Fruit fly (Drosophila melanogaster) whole organism, embryonic: ENCODE measurements around the gene DCP2.

ENCODE experiments used
- Aef1 ChIP-seq: fragments of 200-800 bp; sonication (Bioruptor generic); IDR thresholded peaks from 3 replicates; pipeline ENCODE4 v1.3.6; 2022; ENCODE audit warnings: missing biosample characterization, missing genetic modification characterization
- Bteb2 ChIP-seq: fragments of 200-800 bp; sonication (Bioruptor generic); optimal IDR thresholded peaks from 2 replicates; lab custom pipeline; 2016; ENCODE audit warnings: missing biosample characterization, missing genetic modification characterization
- CG1024 ChIP-seq: fragments of 200-800 bp; sonication (Bioruptor generic); IDR thresholded peaks from 2 replicates; pipeline ENCODE4 v1.3.6; 2022; ENCODE audit warnings: missing biosample characterization, missing genetic modification characterization
- CG10274 ChIP-seq: fragments of 200-800 bp; sonication (Bioruptor generic); optimal IDR thresholded peaks from 3 replicates; lab custom pipeline; 2017; ENCODE audit warnings: missing biosample characterization, mild to moderate bottlenecking, missing genetic modification characterization
- CG11560 ChIP-seq: fragments of 200-800 bp; sonication (Bioruptor generic); IDR thresholded peaks from 3 replicates; pipeline ENCODE4 v1.3.6; 2022; ENCODE audit warnings: missing biosample characterization, missing genetic modification characterization
- CG13287 ChIP-seq: fragments of 200-800 bp; sonication (Bioruptor generic); IDR thresholded peaks from 2 replicates; pipeline ENCODE4 v1.3.6; 2022; ENCODE audit warnings: missing biosample characterization, missing genetic modification characterization; ENCODE audit not compliant: partially characterized antibody
- CG14667 ChIP-seq: fragments of 200-800 bp; sonication (Bioruptor generic); IDR thresholded peaks from 2 replicates; pipeline ENCODE4 v1.3.6; 2022; ENCODE audit warnings: missing biosample characterization, missing genetic modification characterization
- CG16779 ChIP-seq: fragments of 200-800 bp; sonication (Bioruptor generic); IDR thresholded peaks from 2 replicates; pipeline ENCODE4 v1.3.6; 2022; ENCODE audit warnings: missing biosample characterization, missing genetic modification characterization
- CG17385 ChIP-seq: fragments of 200-800 bp; sonication (Bioruptor generic); optimal IDR thresholded peaks from 3 replicates; lab custom pipeline; 2018; ENCODE audit warnings: missing biosample characterization, mild to moderate bottlenecking, missing genetic modification characterization
- CG17912 ChIP-seq: fragments of 200-800 bp; sonication (Bioruptor generic); optimal IDR thresholded peaks from 2 replicates; lab custom pipeline; 2018; ENCODE audit warnings: missing biosample characterization, mild to moderate bottlenecking, missing genetic modification characterization
- CG18262 ChIP-seq: fragments of 200-800 bp; optimal IDR thresholded peaks from 3 replicates; lab custom pipeline; 2019; ENCODE audit warnings: missing biosample characterization, mild to moderate bottlenecking, missing genetic modification characterization, moderate library complexity
- CG2202 ChIP-seq: fragments of 200-800 bp; sonication (Bioruptor generic); optimal IDR thresholded peaks from 2 replicates; lab custom pipeline; 2018; ENCODE audit warnings: missing biosample characterization, mild to moderate bottlenecking, missing genetic modification characterization
- CG2678 ChIP-seq: fragments of 200-800 bp; sonication (Bioruptor generic); optimal IDR thresholded peaks from 3 replicates; lab custom pipeline; 2019; ENCODE audit warnings: missing biosample characterization, mild to moderate bottlenecking, missing genetic modification characterization, moderate library complexity
- CG32532 ChIP-seq: fragments of 200-800 bp; sonication (Bioruptor generic); IDR thresholded peaks from 2 replicates; pipeline ENCODE4 v1.3.6; 2022; ENCODE audit warnings: missing biosample characterization, missing genetic modification characterization
- CG3281 ChIP-seq: fragments of 200-800 bp; sonication (Bioruptor generic); optimal IDR thresholded peaks from 3 replicates; lab custom pipeline; 2017; ENCODE audit warnings: missing biosample characterization, mild to moderate bottlenecking, missing genetic modification characterization
- CG33557 ChIP-seq: fragments of 200-800 bp; sonication (Bioruptor generic); optimal IDR thresholded peaks from 2 replicates; lab custom pipeline; 2019; ENCODE audit warnings: missing biosample characterization, mild to moderate bottlenecking, missing genetic modification characterization, moderate library complexity
- CG3995 ChIP-seq: fragments of 200-800 bp; sonication (Bioruptor generic); optimal IDR thresholded peaks from 3 replicates; lab custom pipeline; 2016; ENCODE audit warnings: missing biosample characterization, missing genetic modification characterization
- CG4707 ChIP-seq: fragments of 200-800 bp; sonication (Bioruptor generic); optimal IDR thresholded peaks from 2 replicates; lab custom pipeline; 2018; ENCODE audit warnings: missing biosample characterization, mild to moderate bottlenecking, missing genetic modification characterization, moderate library complexity
- CG6272 ChIP-seq: fragments of 200-800 bp; sonication (Bioruptor generic); IDR thresholded peaks from 2 replicates; pipeline ENCODE4 v1.3.6; 2022; ENCODE audit warnings: missing biosample characterization, missing genetic modification characterization
- CG6654 ChIP-seq: fragments of 200-800 bp; sonication (Bioruptor generic); optimal IDR thresholded peaks from 2 replicates; lab custom pipeline; 2017; ENCODE audit warnings: missing biosample characterization, mild to moderate bottlenecking, missing genetic modification characterization
- CG8388 ChIP-seq: fragments of 200-800 bp; sonication (Bioruptor generic); optimal IDR thresholded peaks from 2 replicates; lab custom pipeline; 2019; ENCODE audit warnings: missing biosample characterization, mild to moderate bottlenecking, missing genetic modification characterization, moderate library complexity
- CG8944 ChIP-seq: fragments of 200-800 bp; sonication (Bioruptor generic); optimal IDR thresholded peaks from 3 replicates; lab custom pipeline; 2016; ENCODE audit warnings: missing biosample characterization, missing genetic modification characterization
- D19A ChIP-seq: fragments of 200-800 bp; optimal IDR thresholded peaks from 3 replicates; lab custom pipeline; 2019; ENCODE audit warnings: missing biosample characterization, mild to moderate bottlenecking, missing genetic modification characterization, moderate library complexity
- Dek ChIP-seq: fragments of 200-800 bp; sonication (Bioruptor generic); optimal IDR thresholded peaks from 3 replicates; lab custom pipeline; 2019; ENCODE audit warnings: missing biosample characterization, mild to moderate bottlenecking, missing genetic modification characterization, moderate library complexity
- Doc3 ChIP-seq: fragments of 200-800 bp; sonication (Bioruptor generic); IDR thresholded peaks from 3 replicates; pipeline ENCODE4 v1.3.6; 2022; ENCODE audit warnings: missing biosample characterization, missing genetic modification characterization; ENCODE audit not compliant: partially characterized antibody
- Fer3 ChIP-seq: fragments of 200-800 bp; sonication (Bioruptor generic); optimal IDR thresholded peaks from 2 replicates; lab custom pipeline; 2018; ENCODE audit warnings: missing biosample characterization, mild to moderate bottlenecking, missing genetic modification characterization, moderate library complexity
- HLH3B ChIP-seq: fragments of 200-800 bp; sonication (Bioruptor generic); IDR thresholded peaks from 2 replicates; pipeline ENCODE4 v1.3.6; 2022; ENCODE audit warnings: missing biosample characterization, missing genetic modification characterization
- Rx ChIP-seq: fragments of 200-800 bp; sonication (Bioruptor generic); IDR thresholded peaks from 2 replicates; pipeline ENCODE4 v1.3.6; 2022; ENCODE audit warnings: missing biosample characterization, missing genetic modification characterization
- Xrp1 ChIP-seq: fragments of 200-800 bp; sonication (Bioruptor generic); IDR thresholded peaks from 2 replicates; pipeline ENCODE4 v1.3.6; 2022; ENCODE audit warnings: missing biosample characterization, missing genetic modification characterization
- ase ChIP-seq: fragments of 200-800 bp; sonication (Bioruptor generic); IDR thresholded peaks from 3 replicates; pipeline ENCODE4 v1.3.6; 2022; ENCODE audit warnings: missing biosample characterization, missing genetic modification characterization
- cad ChIP-seq: fragments of >200 bp; optimal IDR thresholded peaks from 2 replicates; lab custom pipeline; 2017; ENCODE audit warnings: missing biosample characterization, missing genetic modification characterization
- cg ChIP-seq: fragments of 200-800 bp; sonication (Bioruptor generic); optimal IDR thresholded peaks from 3 replicates; lab custom pipeline; 2019; ENCODE audit warnings: missing biosample characterization, mild to moderate bottlenecking, missing genetic modification characterization, moderate library complexity
- chif ChIP-seq, 2 experiments: fragments of 200-800 bp; sonication (Bioruptor generic); optimal IDR thresholded peaks; 3 replicates each; lab custom pipeline; 2016; ENCODE audit warnings: missing biosample characterization in 2 of 2, missing genetic modification characterization in 2 of 2
- ci ChIP-seq: fragments of 200-800 bp; sonication (Bioruptor generic); IDR thresholded peaks from 3 replicates; pipeline ENCODE4 v1.3.6; 2022; ENCODE audit warnings: missing biosample characterization, missing genetic modification characterization
- croc ChIP-seq: fragments of 200-800 bp; sonication (Bioruptor generic); conservative IDR thresholded peaks from 3 replicates; pipeline ENCODE4 v1.3.6; 2022; ENCODE audit warnings: missing biosample characterization, missing genetic modification characterization
- dimm ChIP-seq: fragments of 200-800 bp; sonication (Bioruptor generic); IDR thresholded peaks from 2 replicates; pipeline ENCODE4 v1.3.6; 2022; ENCODE audit warnings: missing biosample characterization, missing genetic modification characterization
- disco-r ChIP-seq: fragments of 200-800 bp; sonication (Bioruptor generic); optimal IDR thresholded peaks from 2 replicates; lab custom pipeline; 2016; ENCODE audit warnings: missing biosample characterization, missing genetic modification characterization
- ewg ChIP-seq: fragments of 200-800 bp; sonication (Bioruptor generic); optimal IDR thresholded peaks from 3 replicates; lab custom pipeline; 2017; ENCODE audit warnings: mild to moderate bottlenecking, missing biosample characterization, missing genetic modification reagents, missing genetic modification characterization
- fd64A ChIP-seq: fragments of 200-800 bp; sonication (Bioruptor generic); optimal IDR thresholded peaks from 3 replicates; lab custom pipeline; 2018; ENCODE audit warnings: missing biosample characterization, mild to moderate bottlenecking, missing genetic modification characterization
- gce ChIP-seq: fragments of 200-800 bp; sonication (Bioruptor generic); IDR thresholded peaks from 3 replicates; pipeline ENCODE4 v1.3.6; 2022; ENCODE audit warnings: missing biosample characterization, missing genetic modification characterization
- grau ChIP-seq: fragments of 200-800 bp; optimal IDR thresholded peaks from 3 replicates; lab custom pipeline; 2019; ENCODE audit warnings: missing biosample characterization, mild to moderate bottlenecking, missing genetic modification characterization, moderate library complexity
- gsb ChIP-seq: fragments of 200-800 bp; sonication (Bioruptor generic); IDR thresholded peaks from 2 replicates; pipeline ENCODE4 v1.3.6; 2022; ENCODE audit warnings: missing biosample characterization, missing genetic modification characterization
- h ChIP-seq: fragments of >200 bp; optimal IDR thresholded peaks from 2 replicates; lab custom pipeline; 2017
- jigr1 ChIP-seq: fragments of 200-800 bp; sonication (Bioruptor generic); IDR thresholded peaks from 3 replicates; pipeline ENCODE4 v1.3.6; 2022; ENCODE audit warnings: missing biosample characterization, missing genetic modification characterization
- kah ChIP-seq: fragments of 200-800 bp; sonication (Bioruptor generic); optimal IDR thresholded peaks from 2 replicates; lab custom pipeline; 2018; ENCODE audit warnings: missing biosample characterization, mild to moderate bottlenecking, missing genetic modification characterization
- knrl ChIP-seq: fragments of 200-800 bp; sonication (Bioruptor generic); IDR thresholded peaks from 3 replicates; pipeline ENCODE4 v1.3.6; 2022; ENCODE audit warnings: missing biosample characterization, missing genetic modification characterization; ENCODE audit not compliant: partially characterized antibody
- sc ChIP-seq, 3 experiments: fragments of >200 bp in 2 of 3; fragments of 200-800 bp in 1 of 3; sonication (Bioruptor generic) in 1 of 3; optimal IDR thresholded peaks; 2 replicates in 2 of 3; 3 replicates in 1 of 3; lab custom pipeline; 2017; ENCODE audit warnings: mild to moderate bottlenecking in 1 of 3, missing biosample characterization in 1 of 3, missing genetic modification characterization in 1 of 3, missing genetic modification reagents in 1 of 3
- sim ChIP-seq: fragments of 200-800 bp; sonication (Bioruptor generic); IDR thresholded peaks from 2 replicates; pipeline ENCODE4 v1.3.6; 2022; ENCODE audit warnings: missing biosample characterization, missing genetic modification characterization
- slp2 ChIP-seq: fragments of 200-800 bp; sonication (Bioruptor generic); optimal IDR thresholded peaks from 2 replicates; lab custom pipeline; 2016; ENCODE audit warnings: missing biosample characterization, missing genetic modification characterization
- sr ChIP-seq: fragments of 200-800 bp; sonication (Bioruptor generic); IDR thresholded peaks from 3 replicates; pipeline ENCODE4 v1.3.6; 2022; ENCODE audit warnings: missing biosample characterization, missing genetic modification characterization
- toy ChIP-seq: fragments of 200-800 bp; sonication (Bioruptor generic); IDR thresholded peaks from 2 replicates; pipeline ENCODE4 v1.3.6; 2022; ENCODE audit warnings: missing biosample characterization, missing genetic modification characterization
- yki ChIP-seq: fragments of >200 bp; optimal IDR thresholded peaks from 3 replicates; lab custom pipeline; 2018
- z ChIP-seq: fragments of 200-800 bp; sonication (Bioruptor generic); IDR thresholded peaks from 3 replicates; pipeline ENCODE4 v1.3.6; 2022; ENCODE audit warnings: missing biosample characterization, missing genetic modification characterization

DCP2 gene

DNA sequence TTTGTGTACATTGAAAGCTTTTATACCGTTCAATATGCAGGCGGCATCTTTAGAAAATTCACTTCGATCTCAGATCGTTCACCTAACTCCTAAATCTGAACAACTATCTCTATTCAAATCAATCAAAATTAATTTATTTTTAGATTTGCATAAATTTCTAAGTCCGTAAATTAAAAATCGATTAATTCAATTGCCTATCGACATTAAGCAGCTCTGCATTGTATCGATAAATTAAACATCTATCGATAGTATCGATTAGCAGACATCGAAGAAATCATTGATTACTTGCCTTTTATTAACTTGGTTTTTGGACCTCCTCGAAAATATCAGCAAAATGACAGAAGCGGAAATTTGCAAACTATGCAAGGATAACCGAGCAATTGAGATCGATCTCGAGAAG lies 9.5 kb downstream of the DCP2 start, which contains the start of gene CkIIalpha-i1 (continued):
- TF ChIP-seq Aef1 (GFP tag; lab: Robert Waterston, UW) (no peak), cad (GFP tag; lab: Kevin White, UChicago) (no peak), Xrp1 (GFP tag; lab: Robert Waterston, UW) (no peak), chif (GFP tag; optimal IDR thresholded peaks at IDR 0.05; lab: Kevin White, UChicago) (no peak), kah (no peak), CG13287 (GFP tag; lab: Robert Waterston, UW) (peak; percentile 98), CG18262 (tag; lab: Kevin White, UChicago) (no peak), CG33557 (no peak), knrl (GFP tag; lab: Robert Waterston, UW) (peak; percentile 84), CG8388 (GFP tag; lab: Kevin White, UChicago) (no peak), Bteb2 (no peak), yki (no peak), CG11560 (tag; lab: Robert Waterston, UW) (no peak), Dek (tag; lab: Kevin White, UChicago) (no peak), croc (GFP tag; lab: Robert Waterston, UW) (no peak), jigr1 (GFP tag; lab: Robert Waterston, UW) (no peak), CG8944 (GFP tag; lab: Kevin White, UChicago) (no peak), CG10274 (GFP tag; lab: Kevin White, UChicago) (no peak), CG4707 (no peak), h (lab: Kevin White, UChicago) (no peak), Doc3 (GFP tag; lab: Robert Waterston, UW) (peak; percentile 95), grau (tag; lab: Kevin White, UChicago) (no peak), D19A (tag; lab: Kevin White, UChicago) (no peak), HLH3B (GFP tag; lab: Robert Waterston, UW) (no peak), CG2202 (tag; lab: Kevin White, UChicago) (no peak), gsb (GFP tag; lab: Robert Waterston, UW) (no peak), CG17385 (no peak), CG17912 (no peak), z (GFP tag; lab: Robert Waterston, UW) (no peak), ci (GFP tag; lab: Robert Waterston, UW) (no peak), ase (GFP tag; lab: Robert Waterston, UW) (no peak), ewg (GFP tag; lab: Kevin White, UChicago) (no peak), CG14667 (GFP tag; lab: Robert Waterston, UW) (no peak), cg (GFP tag; lab: Kevin White, UChicago) (no peak), CG6654 (GFP tag; lab: Kevin White, UChicago) (no peak), sc (optimal IDR thresholded peaks at IDR 0.05; lab: Kevin White, UChicago) (no peak), sc (GFP tag; optimal IDR thresholded peaks at IDR 0.05; lab: Kevin White, UChicago) (no peak), sim (no peak), CG3995 (GFP tag; lab: Kevin White, UChicago) (no peak), gce (GFP tag; lab: Robert Waterston, UW) (no peak), slp2 (no peak), CG1024 (GFP tag; lab: Robert Waterston, UW) (no peak), Rx (GFP tag; lab: Robert Waterston, UW) (no peak), CG2678 (tag; lab: Kevin White, UChicago) (no peak), sr (GFP tag; lab: Robert Waterston, UW) (no peak), dimm (GFP tag; lab: Robert Waterston, UW) (no peak), toy (no peak), fd64A (GFP tag; lab: Kevin White, UChicago) (no peak), CG3281 (GFP tag; lab: Kevin White, UChicago) (no peak), CG6272 (GFP tag; lab: Robert Waterston, UW) (no peak), CG32532 (GFP tag; lab: Robert Waterston, UW) (no peak), disco-r (GFP tag; lab: Kevin White, UChicago) (no peak), CG16779 (GFP tag; lab: Robert Waterston, UW) (no peak), Fer3 (tag; lab: Kevin White, UChicago) (no peak)
